Fruit fly (Drosophila melanogaster) whole organism, embryonic: ENCODE data around the gene CG34295.

Experiments used
- CG10147 ChIP-seq: fragments of 200-800 bp; sonication (Bioruptor generic); optimal IDR thresholded peaks from 2 replicates; lab custom pipeline; 2019; ENCODE audit warnings: missing biosample characterization, mild to moderate bottlenecking, missing genetic modification characterization, moderate library complexity
- CG10321 ChIP-seq: fragments of 200-800 bp; sonication (Bioruptor generic); IDR thresholded peaks from 2 replicates; pipeline ENCODE4 v1.3.6; 2022; ENCODE audit warnings: missing biosample characterization, missing genetic modification characterization
- CG10431 ChIP-seq: fragments of 200-800 bp; sonication (Bioruptor generic); optimal IDR thresholded peaks from 3 replicates; lab custom pipeline; 2018; ENCODE audit warnings: missing biosample characterization, mild to moderate bottlenecking, missing genetic modification characterization
- CG11695 ChIP-seq: fragments of 200-800 bp; sonication (Bioruptor generic); IDR thresholded peaks from 3 replicates; pipeline ENCODE4 v1.3.6; 2022; ENCODE audit warnings: missing biosample characterization, missing genetic modification characterization
- CG12071 ChIP-seq: fragments of 200-800 bp; sonication (Bioruptor generic); optimal IDR thresholded peaks from 3 replicates; lab custom pipeline; 2018; ENCODE audit warnings: missing biosample characterization, mild to moderate bottlenecking, missing genetic modification characterization
- CG13894 ChIP-seq: fragments of 200-800 bp; sonication (Bioruptor generic); optimal IDR thresholded peaks from 3 replicates; lab custom pipeline; 2018; ENCODE audit warnings: missing biosample characterization, mild to moderate bottlenecking, missing genetic modification characterization, moderate library complexity
- CG15269 ChIP-seq: fragments of 200-800 bp; sonication (Bioruptor generic); optimal IDR thresholded peaks from 2 replicates; lab custom pipeline; 2018; ENCODE audit warnings: missing biosample characterization, mild to moderate bottlenecking, missing genetic modification characterization, moderate library complexity
- CG15514 ChIP-seq: fragments of 200-800 bp; sonication (Bioruptor generic); optimal IDR thresholded peaks from 3 replicates; lab custom pipeline; 2017; ENCODE audit warnings: missing biosample characterization, missing genetic modification characterization, mild to moderate bottlenecking, moderate library complexity, missing genetic modification reagents
- CG1603 ChIP-seq: fragments of 200-800 bp; sonication (Bioruptor generic); optimal IDR thresholded peaks from 2 replicates; lab custom pipeline; 2019; ENCODE audit warnings: missing biosample characterization, mild to moderate bottlenecking, missing genetic modification characterization, moderate library complexity
- CG16863 ChIP-seq: fragments of 200-800 bp; sonication (Bioruptor generic); optimal IDR thresholded peaks from 3 replicates; lab custom pipeline; 2016; ENCODE audit warnings: missing biosample characterization, missing genetic modification characterization
- CG32772 ChIP-seq: fragments of 200-800 bp; sonication (Bioruptor generic); IDR thresholded peaks from 2 replicates; pipeline ENCODE4 v1.3.6; 2022; ENCODE audit warnings: missing biosample characterization, missing genetic modification characterization
- CG3281 ChIP-seq: fragments of 200-800 bp; sonication (Bioruptor generic); optimal IDR thresholded peaks from 3 replicates; lab custom pipeline; 2017; ENCODE audit warnings: missing biosample characterization, mild to moderate bottlenecking, missing genetic modification characterization
- CG3995 ChIP-seq: fragments of 200-800 bp; sonication (Bioruptor generic); optimal IDR thresholded peaks from 3 replicates; lab custom pipeline; 2016; ENCODE audit warnings: missing biosample characterization, missing genetic modification characterization
- CG6654 ChIP-seq: fragments of 200-800 bp; sonication (Bioruptor generic); optimal IDR thresholded peaks from 2 replicates; lab custom pipeline; 2017; ENCODE audit warnings: missing biosample characterization, mild to moderate bottlenecking, missing genetic modification characterization
- CG6813 ChIP-seq: fragments of 200-800 bp; sonication (Bioruptor generic); optimal IDR thresholded peaks from 2 replicates; lab custom pipeline; 2017; ENCODE audit warnings: missing biosample characterization, missing genetic modification characterization, mild to moderate bottlenecking, moderate library complexity, missing genetic modification reagents
- CG7786 ChIP-seq: fragments of 200-800 bp; sonication (Bioruptor generic); optimal IDR thresholded peaks from 2 replicates; lab custom pipeline; 2016; ENCODE audit warnings: missing biosample characterization, missing genetic modification characterization
- CG8290 ChIP-seq, 3 experiments: fragments of 200-800 bp; sonication (Bioruptor generic); optimal IDR thresholded peaks; 2 replicates each; lab custom pipeline; 2016 to 2019; ENCODE audit warnings: missing biosample characterization in 3 of 3, missing genetic modification characterization in 3 of 3, mild to moderate bottlenecking in 2 of 3, moderate library complexity in 1 of 3
- Camta ChIP-seq: fragments of 200-800 bp; sonication (Bioruptor generic); optimal IDR thresholded peaks from 2 replicates; lab custom pipeline; 2016; ENCODE audit warnings: missing biosample characterization, missing genetic modification characterization
- D19A ChIP-seq: fragments of 200-800 bp; optimal IDR thresholded peaks from 3 replicates; lab custom pipeline; 2019; ENCODE audit warnings: missing biosample characterization, mild to moderate bottlenecking, missing genetic modification characterization, moderate library complexity
- D19B ChIP-seq: fragments of 200-800 bp; sonication (Bioruptor generic); optimal IDR thresholded peaks from 2 replicates; lab custom pipeline; 2017; ENCODE audit warnings: missing biosample characterization, mild to moderate bottlenecking, missing genetic modification characterization
- Dbx ChIP-seq: fragments of 200-800 bp; sonication (Bioruptor generic); IDR thresholded peaks from 3 replicates; pipeline ENCODE4 v1.3.6; 2022; ENCODE audit warnings: missing biosample characterization, missing genetic modification characterization
- Dll ChIP-seq: fragments of 200-800 bp; sonication (Bioruptor generic); IDR thresholded peaks from 4 replicates; pipeline ENCODE4 v1.3.6; 2022; ENCODE audit warnings: missing biosample characterization, missing genetic modification characterization; ENCODE audit not compliant: partially characterized antibody
- Eip74EF ChIP-seq, 2 experiments: fragments of 200-800 bp in 1 of 2; fragments of >200 bp in 1 of 2; sonication (Bioruptor generic) in 1 of 2; optimal IDR thresholded peaks; 2 replicates each; lab custom pipeline; 2017 to 2019; ENCODE audit warnings: missing biosample characterization in 2 of 2, missing genetic modification characterization in 2 of 2, mild to moderate bottlenecking in 1 of 2, moderate library complexity in 1 of 2
- Lhr ChIP-seq: fragments of 200-800 bp; sonication (Bioruptor generic); optimal IDR thresholded peaks from 3 replicates; lab custom pipeline; 2017; ENCODE audit warnings: mild to moderate bottlenecking, missing biosample characterization, missing genetic modification reagents, missing genetic modification characterization
- Mrtf ChIP-seq: fragments of 200-800 bp; sonication (Bioruptor generic); IDR thresholded peaks from 3 replicates; pipeline ENCODE4 v1.3.6; 2022; ENCODE audit warnings: missing biosample characterization, missing genetic modification characterization
- TFAM ChIP-seq: fragments of 200-800 bp; sonication (Bioruptor generic); optimal IDR thresholded peaks from 2 replicates; lab custom pipeline; 2017; ENCODE audit warnings: missing biosample characterization, missing genetic modification characterization, inconsistent platforms
- amos ChIP-seq: fragments of 200-800 bp; sonication (Bioruptor generic); IDR thresholded peaks from 2 replicates; pipeline ENCODE4 v1.3.6; 2022; ENCODE audit warnings: missing biosample characterization, missing genetic modification characterization; ENCODE audit not compliant: partially characterized antibody
- cad ChIP-seq: fragments of >200 bp; optimal IDR thresholded peaks from 2 replicates; lab custom pipeline; 2017; ENCODE audit warnings: missing biosample characterization, missing genetic modification characterization
- chinmo ChIP-seq: fragments of 200-800 bp; sonication (Bioruptor generic); IDR thresholded peaks from 4 replicates; pipeline ENCODE4 v1.3.6; 2022; ENCODE audit warnings: missing biosample characterization, missing genetic modification characterization; ENCODE audit not compliant: partially characterized antibody
- ems ChIP-seq: fragments of 200-800 bp; sonication (Bioruptor generic); optimal IDR thresholded peaks from 3 replicates; lab custom pipeline; 2016; ENCODE audit warnings: missing biosample characterization, missing genetic modification characterization
- esg ChIP-seq: fragments of 200-800 bp; sonication (Bioruptor generic); conservative IDR thresholded peaks from 2 replicates; pipeline ENCODE4 v1.3.6; 2022; ENCODE audit warnings: missing biosample characterization, missing genetic modification characterization
- ewg ChIP-seq: fragments of 200-800 bp; sonication (Bioruptor generic); optimal IDR thresholded peaks from 3 replicates; lab custom pipeline; 2017; ENCODE audit warnings: mild to moderate bottlenecking, missing biosample characterization, missing genetic modification reagents, missing genetic modification characterization
- fd3F ChIP-seq: fragments of 200-800 bp; sonication (Bioruptor generic); optimal IDR thresholded peaks from 2 replicates; lab custom pipeline; 2018; ENCODE audit warnings: missing biosample characterization, mild to moderate bottlenecking, missing genetic modification characterization, moderate library complexity
- jing ChIP-seq: fragments of 200-800 bp; sonication (Bioruptor generic); optimal IDR thresholded peaks from 2 replicates; lab custom pipeline; 2018; ENCODE audit warnings: missing biosample characterization, mild to moderate bottlenecking, missing genetic modification characterization
- kay ChIP-seq: fragments of 200-800 bp; sonication (Bioruptor generic); optimal IDR thresholded peaks from 2 replicates; lab custom pipeline; 2016; ENCODE audit warnings: missing biosample characterization, missing genetic modification characterization
- lilli ChIP-seq: fragments of 200-800 bp; sonication (Bioruptor generic); optimal IDR thresholded peaks from 3 replicates; lab custom pipeline; 2016; ENCODE audit warnings: missing biosample characterization, missing genetic modification characterization
- mam ChIP-seq: fragments of 200-800 bp; sonication (Bioruptor generic); optimal IDR thresholded peaks from 3 replicates; lab custom pipeline; 2016; ENCODE audit warnings: missing biosample characterization, missing genetic modification characterization
- mld ChIP-seq: fragments of 200-800 bp; sonication (Bioruptor generic); IDR thresholded peaks from 3 replicates; pipeline ENCODE4 v1.3.6; 2022; ENCODE audit warnings: missing biosample characterization, missing genetic modification characterization; ENCODE audit not compliant: partially characterized antibody
- peb ChIP-seq: fragments of 200-800 bp; sonication (Bioruptor generic); IDR thresholded peaks from 2 replicates; pipeline ENCODE4 v1.3.6; 2022; ENCODE audit warnings: missing biosample characterization, missing genetic modification characterization
- pita ChIP-seq: fragments of 200-800 bp; sonication (Bioruptor generic); optimal IDR thresholded peaks from 2 replicates; lab custom pipeline; 2017; ENCODE audit warnings: missing biosample characterization, mild to moderate bottlenecking, missing genetic modification characterization
- sens-2 ChIP-seq: fragments of 200-800 bp; sonication (Bioruptor generic); IDR thresholded peaks from 2 replicates; pipeline ENCODE4 v1.3.6; 2022; ENCODE audit warnings: missing biosample characterization, missing genetic modification characterization
- slou ChIP-seq: fragments of 200-800 bp; sonication (Bioruptor generic); optimal IDR thresholded peaks from 3 replicates; lab custom pipeline; 2016; ENCODE audit warnings: missing biosample characterization, missing genetic modification characterization
- tin ChIP-seq: fragments of 200-800 bp; sonication (Bioruptor generic); optimal IDR thresholded peaks from 3 replicates; lab custom pipeline; 2016; ENCODE audit warnings: missing biosample characterization, missing genetic modification characterization
- tll ChIP-seq, 2 experiments: fragments of 200-800 bp in 1 of 2; fragments of >200 bp in 1 of 2; sonication (Bioruptor generic) in 1 of 2; optimal IDR thresholded peaks; 2 replicates each; lab custom pipeline; 2017 to 2019; ENCODE audit warnings: missing biosample characterization in 2 of 2, missing genetic modification characterization in 2 of 2, mild to moderate bottlenecking in 1 of 2, moderate library complexity in 1 of 2
- vfl ChIP-seq: fragments of 200-800 bp; sonication (Bioruptor generic); optimal IDR thresholded peaks from 2 replicates; lab custom pipeline; 2016; ENCODE audit warnings: missing biosample characterization, missing genetic modification characterization
- wek ChIP-seq: fragments of 200-800 bp; sonication (Bioruptor generic); optimal IDR thresholded peaks from 3 replicates; lab custom pipeline; 2018; ENCODE audit warnings: missing biosample characterization, mild to moderate bottlenecking, missing genetic modification characterization, moderate library complexity
- zfh1 ChIP-seq: fragments of 200-800 bp; sonication (Bioruptor generic); IDR thresholded peaks from 3 replicates; pipeline ENCODE4 v1.3.6; 2022; ENCODE audit warnings: missing biosample characterization, missing genetic modification characterization
- zfh2 ChIP-seq: fragments of 200-800 bp; sonication (Bioruptor generic); optimal IDR thresholded peaks from 2 replicates; lab custom pipeline; 2016; ENCODE audit warnings: missing biosample characterization, missing genetic modification characterization

Gene CG34295

DNA sequence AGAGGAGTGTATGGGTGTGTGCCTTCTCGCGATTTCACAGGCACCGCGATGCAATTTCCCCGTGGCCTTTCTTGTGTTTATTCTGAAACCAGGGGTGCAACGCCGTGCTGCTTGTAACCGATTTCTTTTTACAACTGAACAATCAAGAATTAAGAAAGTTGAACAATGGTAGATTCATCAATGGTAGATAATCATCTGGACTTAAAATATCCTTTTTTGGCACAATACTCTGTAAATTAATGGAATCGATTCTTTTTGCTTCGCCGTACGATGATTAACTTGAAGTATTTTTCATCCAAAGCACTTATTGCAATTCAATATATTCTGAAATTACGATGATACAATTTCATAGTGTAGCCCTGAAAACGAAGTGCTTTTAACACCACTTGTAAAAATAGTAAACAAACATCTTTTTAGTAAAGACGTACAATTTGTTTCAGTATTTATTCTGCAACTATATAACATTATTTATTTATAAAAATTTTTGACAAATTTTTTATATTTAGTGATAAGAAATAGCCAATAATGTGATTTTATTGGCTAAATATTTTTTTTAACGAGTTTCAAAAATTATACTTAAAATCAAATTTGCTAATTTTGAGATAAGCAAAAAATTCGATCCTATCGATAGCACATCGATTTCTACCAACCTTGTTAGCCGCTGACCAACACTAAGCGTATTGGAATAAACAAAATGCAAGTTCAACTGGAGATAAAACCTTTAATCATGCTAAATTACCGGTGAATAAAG lies 30.3 kb downstream of the CG34295 start, which contains the start of the genes CG1523 and CG1647 (continued):
- TF ChIP-seq CG11695 (peak; percentile 38; the same call in 1 of the 3 replicates), vfl (GFP tag; lab: Kevin White, UChicago) (no peak), ems (GFP tag; lab: Kevin White, UChicago) (no peak), D19A (no peak), CG7786 (GFP tag; lab: Kevin White, UChicago) (peak; percentile 48), Dbx (GFP tag; lab: Robert Waterston, UW) (peak; percentile 49; the same call in 1 of the 3 replicates), CG6813 (GFP tag; lab: Kevin White, UChicago) (no peak), Mrtf (GFP tag; lab: Robert Waterston, UW) (peak; percentile 26; the same call in 1 of the 3 replicates), peb (GFP tag; lab: Robert Waterston, UW) (0 out of 2 replicates have a peak, but pooled peaks have one; percentile 7), ewg (GFP tag; lab: Kevin White, UChicago) (no peak), zfh1 (GFP tag; lab: Robert Waterston, UW) (peak; percentile 45; the same call in 1 of the 3 replicates), CG10147 (no peak), CG15269 (no peak), tll (GFP tag; optimal IDR thresholded peaks at IDR 0.05; lab: Kevin White, UChicago) (no peak), jing (GFP tag; lab: Kevin White, UChicago) (no peak), Dll (GFP tag; lab: Robert Waterston, UW) (peak; percentile 72), esg (GFP tag; lab: Robert Waterston, UW) (peak; percentile 61; the same call in 1 of the 2 replicates), CG13894 (tag; lab: Kevin White, UChicago) (no peak), CG15514 (GFP tag; lab: Kevin White, UChicago) (peak; percentile 25), tin (GFP tag; lab: Kevin White, UChicago) (peak; percentile 41), zfh2 (GFP tag; lab: Kevin White, UChicago) (peak; percentile 55), CG6654 (GFP tag; lab: Kevin White, UChicago) (peak; percentile 3), pita (GFP tag; lab: Kevin White, UChicago) (no peak), slou (no peak), chinmo (no peak), CG1603 (peak; percentile 73), CG16863 (peak; percentile 57), kay (GFP tag; lab: Kevin White, UChicago) (peak; percentile 4), CG32772 (GFP tag; lab: Robert Waterston, UW) (peak; percentile 28), Camta (GFP tag; lab: Kevin White, UChicago) (peak; percentile 12), Eip74EF (GFP tag; optimal IDR thresholded peaks at IDR 0.05; lab: Kevin White, UChicago) (no peak), CG10321 (GFP tag; lab: Robert Waterston, UW) (no peak), mam (GFP tag; lab: Kevin White, UChicago) (peak; percentile 48), CG10431 (GFP tag; lab: Kevin White, UChicago) (no peak), cad (GFP tag; lab: Kevin White, UChicago) (no peak), CG12071 (GFP tag; lab: Kevin White, UChicago) (no peak), amos (GFP tag; lab: Robert Waterston, UW) (peak; percentile 55), CG3281 (GFP tag; lab: Kevin White, UChicago) (no peak), D19B (GFP tag; lab: Kevin White, UChicago) (no peak), wek (GFP tag; lab: Kevin White, UChicago) (peak; percentile 38), mld (GFP tag; lab: Robert Waterston, UW) (no peak), lilli (GFP tag; lab: Kevin White, UChicago) (peak; percentile 76), CG8290 (GFP tag; optimal IDR thresholded peaks at IDR 0.05; lab: Kevin White, UChicago) (no peak), CG8290 (tag; optimal IDR thresholded peaks at IDR 0.05; lab: Kevin White, UChicago) (no peak), Lhr (GFP tag; lab: Kevin White, UChicago) (no peak), fd3F (GFP tag; lab: Kevin White, UChicago) (peak; percentile 49), sens-2 (GFP tag; lab: Robert Waterston, UW) (no peak), TFAM (no peak), CG3995 (GFP tag; lab: Kevin White, UChicago) (peak; percentile 22)
